Worm (Caenorhabditis elegans) whole organism, L4 larva: ENCODE results near the gene cey-4.

Source experiments
- Y5F2A.4 ChIP-seq: fragments of 200-800 bp; sonication (Bioruptor generic); optimal IDR thresholded peaks from 2 replicates; lab custom pipeline; 2018; ENCODE audit warnings: mild to moderate bottlenecking, missing genetic modification characterization, missing compliant biosample characterization
- aly-2 ChIP-seq: sonication (generic microtip); optimal IDR thresholded peaks from 2 replicates; lab custom pipeline; 2018; ENCODE audit warnings: missing biosample characterization, missing genetic modification characterization
- ces-1 ChIP-seq: fragments of 150-350 bp; sonication (generic microtip); optimal IDR thresholded peaks from 4 replicates; lab custom pipeline; 2014; ENCODE audit warnings: missing biosample characterization, missing genetic modification reagents, missing genetic modification characterization
- egl-27 ChIP-seq: sonication (generic microtip); optimal IDR thresholded peaks from 3 replicates; lab custom pipeline; 2017; ENCODE audit warnings: missing biosample characterization, missing genetic modification reagents, missing genetic modification characterization
- nhr-76 ChIP-seq: fragments of 150-350 bp; optimal IDR thresholded peaks from 2 replicates; lab custom pipeline; 2014; ENCODE audit warnings: missing biosample characterization, missing genetic modification characterization
- snpc-4 ChIP-seq: fragments of 150-350 bp; optimal IDR thresholded peaks from 2 replicates; lab custom pipeline; 2014; ENCODE audit warnings: missing biosample characterization, missing genetic modification characterization
- zag-1 ChIP-seq: fragments of 150-350 bp; optimal IDR thresholded peaks from 2 replicates; lab custom pipeline; 2014; ENCODE audit warnings: missing biosample characterization, missing genetic modification characterization

DNA sequence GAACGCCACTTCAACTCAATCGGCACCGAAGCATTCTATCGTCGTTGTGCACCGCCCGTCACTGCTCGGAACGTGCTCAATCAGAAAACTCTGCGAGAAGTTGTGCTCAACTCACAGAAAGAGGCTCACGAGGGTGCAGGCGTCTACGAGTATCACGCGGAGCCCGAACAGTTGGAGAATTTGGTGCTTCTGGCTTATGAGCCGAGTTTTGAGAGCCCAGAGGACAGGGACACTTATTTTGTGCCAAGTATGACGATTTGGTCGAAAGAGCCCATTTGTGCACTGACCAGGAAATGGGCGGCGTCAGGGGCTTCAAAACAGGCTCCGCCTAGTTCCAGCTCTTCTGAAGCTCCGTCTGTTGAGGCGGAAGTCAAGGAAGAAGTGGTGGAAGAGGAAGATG lies 20.3 kb upstream of the cey-4 start:
- TF ChIP-seq ces-1 (GFP tag; lab: Kevin White, UChicago) (no peak), nhr-76 (tag; lab: Kevin White, UChicago) (no peak), snpc-4 (tag; lab: Kevin White, UChicago) (no peak), zag-1 (no peak), Y5F2A.4 (GFP tag; lab: Kevin White, UChicago) (no peak), aly-2 (no peak), egl-27 (no peak)
